Fruit fly (Drosophila melanogaster): ENCODE measurements around the gene CG33647.

Gene CG33647

dm6 chr3L:19236060-19236459, at the start of gene CG33647:
TSS of gene CG33647 (plus strand) at chr3L:19236360.
- no peak for TF ChIP-seq CG33017 (tag; optimal IDR thresholded peaks at IDR 0.05)
- no peak for TF ChIP-seq ovo (GFP tag; optimal IDR thresholded peaks at IDR 0.05)
- TF ChIP-seq Crg-1 (GFP tag; optimal IDR thresholded peaks at IDR 0.05), result no peak
- TF ChIP-seq CG14711 (tag; optimal IDR thresholded peaks at IDR 0.05), result no peak
- TF ChIP-seq Clk (GFP tag; optimal IDR thresholded peaks at IDR 0.05), result no peak
- TF ChIP-seq Mnt (GFP tag; optimal IDR thresholded peaks at IDR 0.05), result no peak
- TF ChIP-seq CG7101 (tag; optimal IDR thresholded peaks at IDR 0.05), result no peak
- no peak for TF ChIP-seq kay (GFP tag; ENCODE audit: borderline replicate concordance)
- no peak for TF ChIP-seq cnc (optimal IDR thresholded peaks at IDR 0.05)
- no peak for TF ChIP-seq CG12768 (GFP tag; optimal IDR thresholded peaks at IDR 0.05)
- TF ChIP-seq CG11617 (GFP tag; optimal IDR thresholded peaks at IDR 0.05), result no peak
- TF ChIP-seq tj (GFP tag; optimal IDR thresholded peaks at IDR 0.05), result no peak
- no peak for TF ChIP-seq CG5204 (GFP tag; optimal IDR thresholded peaks at IDR 0.05)
- TF ChIP-seq cic (GFP tag; optimal IDR thresholded peaks at IDR 0.05), result no peak
- no peak for TF ChIP-seq bab1 (GFP tag; optimal IDR thresholded peaks at IDR 0.05)
- TF ChIP-seq Hr96 (GFP tag; optimal IDR thresholded peaks at IDR 0.05), result no peak

- TF ChIP-seq CG33017 (tag; optimal IDR thresholded peaks at IDR 0.05) (no peak), CG11617 (GFP tag; optimal IDR thresholded peaks at IDR 0.05) (no peak), CG7101 (tag; optimal IDR thresholded peaks at IDR 0.05) (no peak), toe (GFP tag; optimal IDR thresholded peaks at IDR 0.05) (no peak), kay (GFP tag; ENCODE audit: borderline replicate concordance) (no peak), Crg-1 (GFP tag; optimal IDR thresholded peaks at IDR 0.05) (no peak), pad (GFP tag; optimal IDR thresholded peaks at IDR 0.05) (no peak), CG1620 (GFP tag; optimal IDR thresholded peaks at IDR 0.05) (no peak), ovo (GFP tag; optimal IDR thresholded peaks at IDR 0.05) (no peak), CG5204 (GFP tag; optimal IDR thresholded peaks at IDR 0.05) (no peak), CG14711 (tag; optimal IDR thresholded peaks at IDR 0.05) (no peak), Clk (GFP tag; optimal IDR thresholded peaks at IDR 0.05) (no peak), Mnt (GFP tag; optimal IDR thresholded peaks at IDR 0.05) (no peak)
Measured at dm6 chr3L:19187478-19187877, 48.7 kb upstream of the CG33647 start.

dm6 chr3L:19188369-19189121, 47.6 kb upstream of the CG33647 start:
- no peak for TF ChIP-seq kay (GFP tag; ENCODE audit: borderline replicate concordance)
- TF ChIP-seq Clk (GFP tag; optimal IDR thresholded peaks at IDR 0.05), result no peak
- no peak for TF ChIP-seq CG14711 (tag; optimal IDR thresholded peaks at IDR 0.05)
- TF ChIP-seq cic (GFP tag; optimal IDR thresholded peaks at IDR 0.05), result no peak
- TF ChIP-seq tj (GFP tag; optimal IDR thresholded peaks at IDR 0.05), result no peak
- TF ChIP-seq toe (GFP tag; optimal IDR thresholded peaks at IDR 0.05), result no peak
- TF ChIP-seq CG11617 (GFP tag; optimal IDR thresholded peaks at IDR 0.05), result no peak
- TF ChIP-seq Hr96 (GFP tag; optimal IDR thresholded peaks at IDR 0.05), result no peak
- no peak for TF ChIP-seq ovo (GFP tag; optimal IDR thresholded peaks at IDR 0.05)
- no peak for TF ChIP-seq CG5204 (GFP tag; optimal IDR thresholded peaks at IDR 0.05)
- no peak for TF ChIP-seq CG33017 (tag; optimal IDR thresholded peaks at IDR 0.05)
- TF ChIP-seq bab1 (GFP tag; optimal IDR thresholded peaks at IDR 0.05), result no peak
- no peak for TF ChIP-seq CG12768 (GFP tag; optimal IDR thresholded peaks at IDR 0.05)
- no peak for TF ChIP-seq CG1620 (GFP tag; optimal IDR thresholded peaks at IDR 0.05)
- TF ChIP-seq Mnt (GFP tag; optimal IDR thresholded peaks at IDR 0.05), result no peak
- TF ChIP-seq CG7101 (tag; optimal IDR thresholded peaks at IDR 0.05), result no peak
- no peak for TF ChIP-seq pad (GFP tag; optimal IDR thresholded peaks at IDR 0.05)
- TF ChIP-seq CG7045 (GFP tag; optimal IDR thresholded peaks at IDR 0.05), result no peak
- no peak for TF ChIP-seq Crg-1 (GFP tag; optimal IDR thresholded peaks at IDR 0.05)
- no peak for TF ChIP-seq cnc (optimal IDR thresholded peaks at IDR 0.05)

- TF ChIP-seq cic (GFP tag; optimal IDR thresholded peaks at IDR 0.05) (no peak), CG7101 (tag; optimal IDR thresholded peaks at IDR 0.05) (no peak), CG5204 (GFP tag; optimal IDR thresholded peaks at IDR 0.05) (no peak), CG33017 (tag; optimal IDR thresholded peaks at IDR 0.05) (no peak), CG7045 (GFP tag; optimal IDR thresholded peaks at IDR 0.05) (no peak), CG14711 (tag; optimal IDR thresholded peaks at IDR 0.05) (no peak), tj (GFP tag; optimal IDR thresholded peaks at IDR 0.05) (no peak), ovo (GFP tag; optimal IDR thresholded peaks at IDR 0.05) (no peak), bab1 (GFP tag; optimal IDR thresholded peaks at IDR 0.05) (no peak), Clk (GFP tag; optimal IDR thresholded peaks at IDR 0.05) (no peak), CG12768 (GFP tag; optimal IDR thresholded peaks at IDR 0.05) (no peak), CG1620 (GFP tag; optimal IDR thresholded peaks at IDR 0.05) (no peak), kay (GFP tag; ENCODE audit: borderline replicate concordance) (no peak), CG11617 (GFP tag; optimal IDR thresholded peaks at IDR 0.05) (no peak), Mnt (GFP tag; optimal IDR thresholded peaks at IDR 0.05) (no peak), pad (GFP tag; optimal IDR thresholded peaks at IDR 0.05) (no peak), cnc (optimal IDR thresholded peaks at IDR 0.05) (no peak), Crg-1 (GFP tag; optimal IDR thresholded peaks at IDR 0.05) (no peak), toe (GFP tag; optimal IDR thresholded peaks at IDR 0.05) (no peak)
Measured at dm6 chr3L:19190198-19190597, 46.0 kb upstream of the CG33647 start.

- TF ChIP-seq Mnt (GFP tag; optimal IDR thresholded peaks at IDR 0.05) (no peak), cic (GFP tag; optimal IDR thresholded peaks at IDR 0.05) (no peak), Clk (GFP tag; optimal IDR thresholded peaks at IDR 0.05) (no peak), CG5204 (GFP tag; optimal IDR thresholded peaks at IDR 0.05) (no peak), CG12768 (GFP tag; optimal IDR thresholded peaks at IDR 0.05) (no peak), cnc (optimal IDR thresholded peaks at IDR 0.05) (no peak), bab1 (GFP tag; optimal IDR thresholded peaks at IDR 0.05) (no peak), CG33017 (tag; optimal IDR thresholded peaks at IDR 0.05) (no peak), toe (GFP tag; optimal IDR thresholded peaks at IDR 0.05) (no peak), CG14711 (tag; optimal IDR thresholded peaks at IDR 0.05) (no peak), pad (GFP tag; optimal IDR thresholded peaks at IDR 0.05) (no peak), CG1620 (GFP tag; optimal IDR thresholded peaks at IDR 0.05) (no peak), tj (GFP tag; optimal IDR thresholded peaks at IDR 0.05) (no peak), Crg-1 (GFP tag; optimal IDR thresholded peaks at IDR 0.05) (no peak), ovo (GFP tag; optimal IDR thresholded peaks at IDR 0.05) (no peak), CG7045 (GFP tag; optimal IDR thresholded peaks at IDR 0.05) (no peak)
Measured at dm6 chr3L:19190791-19191190, 45.4 kb upstream of the CG33647 start.

Measured in whole organism, adult.